Fruit fly (Drosophila melanogaster) whole organism, wandering third instar larva: ENCODE data around the gene SCCRO4.

ENCODE experiments used
- CrebA ChIP-seq: fragments of 200-800 bp; sonication (Bioruptor generic); optimal IDR thresholded peaks from 2 replicates; lab custom pipeline; 2016; ENCODE audit warnings: missing biosample characterization, mild to moderate bottlenecking, missing genetic modification characterization, borderline replicate concordance
- Dif ChIP-seq: fragments of 200-275, 200-300 bp; sonication (Bioruptor generic); optimal IDR thresholded peaks from 2 replicates; lab custom pipeline; 2018; ENCODE audit warnings: missing biosample characterization, missing genetic modification characterization; ENCODE audit not compliant: partially characterized antibody
- OdsH ChIP-seq: fragments of 200-800 bp; sonication (Bioruptor generic); optimal IDR thresholded peaks from 2 replicates; lab custom pipeline; 2016; ENCODE audit warnings: missing biosample characterization, mild to moderate bottlenecking, missing genetic modification characterization
- br ChIP-seq: fragments of 200-800 bp; sonication (Bioruptor generic); optimal IDR thresholded peaks from 2 replicates; lab custom pipeline; 2016; ENCODE audit warnings: missing biosample characterization, missing genetic modification characterization
- brk ChIP-seq: fragments of 200-800 bp; sonication (Bioruptor generic); optimal IDR thresholded peaks from 2 replicates; lab custom pipeline; 2016; ENCODE audit warnings: missing biosample characterization, mild to moderate bottlenecking, missing genetic modification characterization
- dsf ChIP-seq: sonication (Bioruptor generic); optimal IDR thresholded peaks from 2 replicates; lab custom pipeline; 2016; ENCODE audit warnings: missing biosample characterization, missing genetic modification characterization, borderline replicate concordance
- fru ChIP-seq: fragments of 200-800 bp; sonication (Bioruptor generic); optimal IDR thresholded peaks from 3 replicates; lab custom pipeline; 2016; ENCODE audit warnings: missing biosample characterization, mild to moderate bottlenecking, missing genetic modification characterization
- h ChIP-seq: fragments of 200-800 bp; sonication (Bioruptor generic); optimal IDR thresholded peaks from 3 replicates; lab custom pipeline; 2016; ENCODE audit warnings: missing biosample characterization, mild to moderate bottlenecking, missing genetic modification characterization

DNA sequence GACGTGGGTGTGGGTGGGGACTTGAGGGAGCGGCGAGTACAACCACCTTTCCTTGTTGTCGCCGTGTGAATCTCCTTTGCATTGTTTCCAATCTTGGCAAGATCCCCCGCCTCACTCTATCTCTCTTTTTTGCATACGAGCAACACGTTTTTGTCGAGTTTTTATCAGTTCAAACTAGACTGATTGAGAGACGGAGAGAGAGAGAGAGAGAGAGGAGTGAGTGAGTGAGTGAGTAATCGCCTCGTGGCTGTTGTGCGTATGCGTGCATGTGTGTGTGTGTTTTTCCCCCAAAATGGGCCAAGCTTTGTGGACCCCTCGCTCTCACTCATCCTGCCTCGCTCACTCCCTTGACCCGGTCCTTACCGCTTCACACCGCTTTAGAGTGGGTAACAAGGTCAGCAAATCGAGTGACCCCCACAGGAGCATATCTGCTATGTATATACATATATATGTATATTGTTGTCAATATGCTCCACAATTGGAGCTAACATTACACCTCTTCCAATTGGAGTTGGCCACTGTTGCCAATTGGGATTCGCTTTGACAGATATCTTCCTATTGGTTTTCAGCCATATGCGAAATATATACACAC, 50.2 kb downstream of the SCCRO4 start:
- no peak for TF ChIP-seq CrebA (GFP tag; lab: Kevin White, UChicago)
- no peak for TF ChIP-seq dsf
- TF ChIP-seq brk (GFP tag; lab: Kevin White, UChicago), result no peak
- TF ChIP-seq OdsH, result no peak
- TF ChIP-seq br, result no peak
- TF ChIP-seq Dif (GFP tag; lab: Kevin White, UChicago), result peak; percentile 88
- no peak for TF ChIP-seq fru (GFP tag; lab: Kevin White, UChicago)
- TF ChIP-seq h, result peak; percentile 3
